Fruit fly (Drosophila melanogaster) whole organism, embryonic: ENCODE data around the gene Jhbp11.
A peak's percentile ranks its signal among the peaks of the same experiment; 100 is the strongest.

ENCODE experiments used
- ATbp ChIP-seq: fragments of 200-800 bp; sonication (Bioruptor generic); optimal IDR thresholded peaks from 2 replicates; lab custom pipeline; 2017; ENCODE audit warnings: missing biosample characterization, mild to moderate bottlenecking, missing genetic modification characterization, missing genetic modification reagents
- Abd-B ChIP-seq: fragments of 200-800 bp; sonication (Bioruptor generic); optimal IDR thresholded peaks from 2 replicates; lab custom pipeline; 2018; ENCODE audit warnings: missing biosample characterization, mild to moderate bottlenecking, missing genetic modification characterization, moderate library complexity
- CG10462 ChIP-seq: fragments of 200-800 bp; sonication (Bioruptor generic); optimal IDR thresholded peaks from 2 replicates; lab custom pipeline; 2016; ENCODE audit warnings: missing biosample characterization, missing genetic modification characterization
- CG10565 ChIP-seq: fragments of 200-800 bp; sonication (Bioruptor generic); optimal IDR thresholded peaks from 3 replicates; lab custom pipeline; 2016; ENCODE audit warnings: missing biosample characterization, mild to moderate bottlenecking, missing genetic modification characterization
- CG10654 ChIP-seq: fragments of 200-800 bp; sonication (Bioruptor generic); optimal IDR thresholded peaks from 2 replicates; lab custom pipeline; 2016; ENCODE audit warnings: missing biosample characterization, missing genetic modification characterization
- CG10979 ChIP-seq: fragments of 200-800 bp; sonication (Bioruptor generic); optimal IDR thresholded peaks from 2 replicates; lab custom pipeline; 2018; ENCODE audit warnings: missing biosample characterization, mild to moderate bottlenecking, missing genetic modification characterization, moderate library complexity
- CG11456 ChIP-seq: fragments of 200-800 bp; sonication (Bioruptor generic); IDR thresholded peaks from 3 replicates; pipeline ENCODE4 v1.3.6; 2022; ENCODE audit warnings: missing biosample characterization, missing genetic modification characterization
- CG11560 ChIP-seq: fragments of 200-800 bp; sonication (Bioruptor generic); IDR thresholded peaks from 3 replicates; pipeline ENCODE4 v1.3.6; 2022; ENCODE audit warnings: missing biosample characterization, missing genetic modification characterization
- CG12299 ChIP-seq: fragments of 200-800 bp; sonication (Bioruptor generic); optimal IDR thresholded peaks from 2 replicates; lab custom pipeline; 2018; ENCODE audit warnings: missing biosample characterization, mild to moderate bottlenecking, missing genetic modification characterization
- CG14710 ChIP-seq: fragments of 200-800 bp; sonication (Bioruptor generic); optimal IDR thresholded peaks from 3 replicates; lab custom pipeline; 2019; ENCODE audit warnings: missing biosample characterization, mild to moderate bottlenecking, missing genetic modification characterization, moderate library complexity
- CG15269 ChIP-seq: fragments of 200-800 bp; sonication (Bioruptor generic); optimal IDR thresholded peaks from 2 replicates; lab custom pipeline; 2018; ENCODE audit warnings: missing biosample characterization, mild to moderate bottlenecking, missing genetic modification characterization, moderate library complexity
- CG1603 ChIP-seq: fragments of 200-800 bp; sonication (Bioruptor generic); optimal IDR thresholded peaks from 2 replicates; lab custom pipeline; 2019; ENCODE audit warnings: missing biosample characterization, mild to moderate bottlenecking, missing genetic modification characterization, moderate library complexity
- CG16813 ChIP-seq: fragments of 200-800 bp; sonication (Bioruptor generic); IDR thresholded peaks from 3 replicates; pipeline ENCODE4 v1.3.6; 2022; ENCODE audit warnings: missing biosample characterization, missing genetic modification characterization; ENCODE audit not compliant: partially characterized antibody
- CG17186 ChIP-seq: fragments of 200-800 bp; sonication (Bioruptor generic); optimal IDR thresholded peaks from 3 replicates; lab custom pipeline; 2017; ENCODE audit warnings: missing biosample characterization, missing genetic modification reagents, missing genetic modification characterization
- CG17802 ChIP-seq: fragments of 200-800 bp; sonication (Bioruptor generic); optimal IDR thresholded peaks from 2 replicates; lab custom pipeline; 2018; ENCODE audit warnings: missing biosample characterization, mild to moderate bottlenecking, missing genetic modification characterization, moderate library complexity
- CG1832 ChIP-seq: fragments of 200-800 bp; sonication (Bioruptor generic); optimal IDR thresholded peaks from 2 replicates; lab custom pipeline; 2017; ENCODE audit warnings: missing biosample characterization, mild to moderate bottlenecking, missing genetic modification characterization, inconsistent platforms
- CG2129 ChIP-seq: fragments of 200-800 bp; sonication (Bioruptor generic); IDR thresholded peaks from 2 replicates; pipeline ENCODE4 v1.3.6; 2022; ENCODE audit warnings: missing biosample characterization, missing genetic modification characterization; ENCODE audit not compliant: partially characterized antibody
- CG2712 ChIP-seq: fragments of 200-800 bp; optimal IDR thresholded peaks from 3 replicates; lab custom pipeline; 2019; ENCODE audit warnings: missing biosample characterization, mild to moderate bottlenecking, missing genetic modification characterization, moderate library complexity
- CG3847 ChIP-seq: fragments of 200-800 bp; sonication (Bioruptor generic); IDR thresholded peaks from 2 replicates; pipeline ENCODE4 v1.3.6; 2022; ENCODE audit warnings: missing biosample characterization, missing genetic modification characterization
- CG4328 ChIP-seq: fragments of 200-800 bp; sonication (Bioruptor generic); optimal IDR thresholded peaks from 3 replicates; lab custom pipeline; 2017; ENCODE audit warnings: missing biosample characterization, missing genetic modification reagents, missing genetic modification characterization
- CG5180 ChIP-seq: fragments of 200-800 bp; sonication (Bioruptor generic); optimal IDR thresholded peaks from 3 replicates; lab custom pipeline; 2017; ENCODE audit warnings: missing biosample characterization, missing genetic modification characterization, mild to moderate bottlenecking, moderate library complexity, missing genetic modification reagents
- CG5953 ChIP-seq: fragments of 200-800 bp; sonication (Bioruptor generic); IDR thresholded peaks from 2 replicates; pipeline ENCODE4 v1.3.6; 2022; ENCODE audit warnings: missing biosample characterization, missing genetic modification characterization
- CG6254 ChIP-seq: fragments of 200-800 bp; sonication (Bioruptor generic); optimal IDR thresholded peaks from 3 replicates; lab custom pipeline; 2017; ENCODE audit warnings: mild to moderate bottlenecking, missing biosample characterization, missing genetic modification reagents, missing genetic modification characterization
- CG6272 ChIP-seq: fragments of 200-800 bp; sonication (Bioruptor generic); IDR thresholded peaks from 2 replicates; pipeline ENCODE4 v1.3.6; 2022; ENCODE audit warnings: missing biosample characterization, missing genetic modification characterization
- CG6689 ChIP-seq: fragments of 200-800 bp; sonication (Bioruptor generic); IDR thresholded peaks from 2 replicates; pipeline ENCODE4 v1.3.6; 2022; ENCODE audit warnings: missing biosample characterization, missing genetic modification characterization
- CG7745 ChIP-seq: fragments of 200-800 bp; sonication (Bioruptor generic); optimal IDR thresholded peaks from 2 replicates; lab custom pipeline; 2018; ENCODE audit warnings: missing biosample characterization, mild to moderate bottlenecking, missing genetic modification characterization, moderate library complexity
- CG7987 ChIP-seq: fragments of 200-800 bp; sonication (Bioruptor generic); optimal IDR thresholded peaks from 2 replicates; lab custom pipeline; 2018; ENCODE audit warnings: missing biosample characterization, mild to moderate bottlenecking, missing genetic modification characterization, moderate library complexity
- CG8388 ChIP-seq: fragments of 200-800 bp; sonication (Bioruptor generic); optimal IDR thresholded peaks from 2 replicates; lab custom pipeline; 2019; ENCODE audit warnings: missing biosample characterization, mild to moderate bottlenecking, missing genetic modification characterization, moderate library complexity
- CG8765 ChIP-seq: fragments of 200-800 bp; sonication (Bioruptor generic); IDR thresholded peaks from 2 replicates; pipeline ENCODE4 v1.3.6; 2022; ENCODE audit warnings: missing biosample characterization, missing genetic modification characterization
- CG8924 ChIP-seq: fragments of 200-800 bp; optimal IDR thresholded peaks from 3 replicates; lab custom pipeline; 2019; ENCODE audit warnings: missing biosample characterization, mild to moderate bottlenecking, missing genetic modification characterization, moderate library complexity
- CoRest ChIP-seq: fragments of 200-800 bp; sonication (Bioruptor generic); optimal IDR thresholded peaks from 3 replicates; lab custom pipeline; 2018; ENCODE audit warnings: missing biosample characterization, mild to moderate bottlenecking, missing genetic modification characterization, moderate library complexity
- D ChIP-seq, 2 experiments: fragments of 200-800 bp in 1 of 2; fragments of >200 bp in 1 of 2; sonication (Bioruptor generic) in 1 of 2; optimal IDR thresholded peaks; 2 replicates in 1 of 2; 3 replicates in 1 of 2; lab custom pipeline; 2017; ENCODE audit warnings: mild to moderate bottlenecking in 1 of 2, missing biosample characterization in 1 of 2, missing genetic modification characterization in 1 of 2, missing genetic modification reagents in 1 of 2
- D19A ChIP-seq: fragments of 200-800 bp; optimal IDR thresholded peaks from 3 replicates; lab custom pipeline; 2019; ENCODE audit warnings: missing biosample characterization, mild to moderate bottlenecking, missing genetic modification characterization, moderate library complexity
- Ptx1 ChIP-seq: fragments of 200-800 bp; sonication (Bioruptor generic); IDR thresholded peaks from 2 replicates; pipeline ENCODE4 v1.3.6; 2022; ENCODE audit warnings: missing biosample characterization, missing genetic modification characterization
- Sox100B ChIP-seq: fragments of 200-800 bp; sonication (Bioruptor generic); optimal IDR thresholded peaks from 3 replicates; lab custom pipeline; 2018; ENCODE audit warnings: missing biosample characterization, mild to moderate bottlenecking, missing genetic modification characterization
- Trl ChIP-seq, 3 experiments: fragments of >200 bp in 2 of 3; fragments of 200-800 bp in 1 of 3; sonication (Bioruptor generic) in 1 of 3; optimal IDR thresholded peaks; 2 replicates in 1 of 3; 3 replicates in 2 of 3; lab custom pipeline; 2016 to 2017; ENCODE audit warnings: missing biosample characterization in 1 of 3, missing genetic modification characterization in 1 of 3
- Xrp1 ChIP-seq: fragments of 200-800 bp; sonication (Bioruptor generic); IDR thresholded peaks from 2 replicates; pipeline ENCODE4 v1.3.6; 2022; ENCODE audit warnings: missing biosample characterization, missing genetic modification characterization
- ara ChIP-seq: fragments of 200-800 bp; sonication (Bioruptor generic); IDR thresholded peaks from 2 replicates; pipeline ENCODE4 v1.3.6; 2022; ENCODE audit warnings: missing biosample characterization, missing genetic modification characterization
- bab2 ChIP-seq: fragments of 200-800 bp; sonication (Bioruptor generic); optimal IDR thresholded peaks from 2 replicates; lab custom pipeline; 2016; ENCODE audit warnings: missing biosample characterization, missing genetic modification characterization
- ci ChIP-seq: fragments of 200-800 bp; sonication (Bioruptor generic); IDR thresholded peaks from 3 replicates; pipeline ENCODE4 v1.3.6; 2022; ENCODE audit warnings: missing biosample characterization, missing genetic modification characterization
- ewg ChIP-seq: fragments of 200-800 bp; sonication (Bioruptor generic); optimal IDR thresholded peaks from 3 replicates; lab custom pipeline; 2017; ENCODE audit warnings: mild to moderate bottlenecking, missing biosample characterization, missing genetic modification reagents, missing genetic modification characterization
- fd64A ChIP-seq: fragments of 200-800 bp; sonication (Bioruptor generic); optimal IDR thresholded peaks from 3 replicates; lab custom pipeline; 2018; ENCODE audit warnings: missing biosample characterization, mild to moderate bottlenecking, missing genetic modification characterization
- hkb ChIP-seq, 2 experiments: fragments of 200-800 bp in 1 of 2; fragments of >200 bp in 1 of 2; sonication (Bioruptor generic) in 1 of 2; IDR thresholded peaks in 1 of 2; optimal IDR thresholded peaks in 1 of 2; 2 replicates each; pipeline versions ENCODE4 v1.3.6 to Lab custom; 2017 to 2022; ENCODE audit warnings: missing biosample characterization in 1 of 2, missing genetic modification characterization in 1 of 2
- kni ChIP-seq: fragments of 200-800 bp; sonication (Bioruptor generic); optimal IDR thresholded peaks from 3 replicates; lab custom pipeline; 2017; ENCODE audit warnings: mild to moderate bottlenecking, missing biosample characterization, missing genetic modification reagents, missing genetic modification characterization
- nau ChIP-seq: fragments of 200-800 bp; sonication (Bioruptor generic); optimal IDR thresholded peaks from 3 replicates; lab custom pipeline; 2017; ENCODE audit warnings: missing biosample characterization, mild to moderate bottlenecking, missing genetic modification characterization, missing genetic modification reagents
- run ChIP-seq: fragments of 200-800 bp; sonication (Bioruptor generic); optimal IDR thresholded peaks from 3 replicates; lab custom pipeline; 2018; ENCODE audit warnings: missing biosample characterization, mild to moderate bottlenecking, missing genetic modification characterization
- sens-2 ChIP-seq: fragments of 200-800 bp; sonication (Bioruptor generic); IDR thresholded peaks from 2 replicates; pipeline ENCODE4 v1.3.6; 2022; ENCODE audit warnings: missing biosample characterization, missing genetic modification characterization
- twi ChIP-seq: fragments of 200-800 bp; optimal IDR thresholded peaks from 2 replicates; lab custom pipeline; 2019; ENCODE audit warnings: missing biosample characterization, mild to moderate bottlenecking, missing genetic modification characterization, moderate library complexity

Gene Jhbp11

DNA sequence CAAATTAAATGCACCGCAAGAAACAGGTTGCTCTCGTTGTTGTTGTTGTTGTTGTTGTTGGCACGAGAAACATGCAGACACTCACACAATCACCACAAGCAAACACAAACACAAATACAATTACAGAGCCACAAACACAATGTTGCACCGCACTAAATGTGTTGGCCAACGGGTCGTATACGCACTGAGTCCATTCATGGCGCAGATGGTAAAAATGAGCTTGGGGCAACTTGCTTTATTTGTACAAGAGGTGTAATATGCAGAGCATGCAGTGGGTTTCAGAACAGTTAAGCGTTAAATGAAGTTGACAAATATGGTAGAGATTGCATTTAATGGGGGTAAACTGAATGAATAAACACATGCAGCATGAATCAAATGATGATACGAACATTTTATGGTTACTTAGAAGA lies 36.9 kb downstream of the Jhbp11 start (continued):
- no peak for TF ChIP-seq CG11560 (tag; lab: Robert Waterston, UW)
- TF ChIP-seq CG6272 (GFP tag; lab: Robert Waterston, UW): no peak
- no peak for TF ChIP-seq CG7745 (tag; lab: Kevin White, UChicago)
- peak; percentile 26 for TF ChIP-seq CG14710 (tag; lab: Kevin White, UChicago)
- no peak for TF ChIP-seq sens-2
- TF ChIP-seq CG10654: peak; percentile 42
- peak; percentile 18 for TF ChIP-seq CG7987 (GFP tag; lab: Kevin White, UChicago)
- TF ChIP-seq fd64A: peak; percentile 71
- TF ChIP-seq CG11456: no peak
- peak; percentile 54; the same call in 1 of the 2 replicates for TF ChIP-seq ara (GFP tag; lab: Robert Waterston, UW)
- peak; percentile 53 for TF ChIP-seq CG17186
- TF ChIP-seq CG3847 (GFP tag; lab: Robert Waterston, UW): no peak
- peak; percentile 38 for TF ChIP-seq CG6254 (GFP tag; lab: Kevin White, UChicago)
- TF ChIP-seq CG12299: peak; percentile 44
- TF ChIP-seq CG1603: peak; percentile 68
- TF ChIP-seq D (optimal IDR thresholded peaks at IDR 0.05; lab: Kevin White, UChicago): no peak
- peak; percentile 60 for TF ChIP-seq D (GFP tag; optimal IDR thresholded peaks at IDR 0.05; lab: Kevin White, UChicago)
- peak; percentile 8 for TF ChIP-seq CG10462
- TF ChIP-seq CG16813 (GFP tag; lab: Robert Waterston, UW): no peak
- TF ChIP-seq CG1832: no peak
- TF ChIP-seq CG5180 (GFP tag; lab: Kevin White, UChicago): peak; percentile 80
- peak; percentile 22 for TF ChIP-seq ewg (GFP tag; lab: Kevin White, UChicago)
- no peak for TF ChIP-seq Ptx1 (GFP tag; lab: Robert Waterston, UW)
- peak; percentile 6 for TF ChIP-seq CG8388
- no peak for TF ChIP-seq CG10565 (GFP tag; lab: Kevin White, UChicago)
- TF ChIP-seq CG6689 (GFP tag; lab: Robert Waterston, UW): 0 out of 2 replicates have a peak, but pooled peaks have one; percentile 24
- peak; percentile 84 for TF ChIP-seq kni (GFP tag; lab: Kevin White, UChicago)
- TF ChIP-seq CG17802: peak; percentile 6
- peak; percentile 62 for TF ChIP-seq Sox100B (GFP tag; lab: Kevin White, UChicago)
- TF ChIP-seq CG8765 (GFP tag; lab: Robert Waterston, UW): no peak
- peak; percentile 19 for TF ChIP-seq CG2712 (tag; lab: Kevin White, UChicago)
- peak; percentile 22 for TF ChIP-seq CoRest (tag; lab: Kevin White, UChicago)
- TF ChIP-seq Xrp1: peak; percentile 51
- TF ChIP-seq run (tag; lab: Kevin White, UChicago): peak; percentile 51
- no peak for TF ChIP-seq Abd-B
- TF ChIP-seq CG4328 (GFP tag; lab: Kevin White, UChicago): peak; percentile 38
- peak; percentile 45 for TF ChIP-seq nau
- TF ChIP-seq Trl (optimal IDR thresholded peaks at IDR 0.05; lab: Kevin White, UChicago): no peak
- TF ChIP-seq Trl (GFP tag; optimal IDR thresholded peaks at IDR 0.05; lab: Kevin White, UChicago): peak; percentile 53
- peak; percentile 67; the same call in 2 of the 3 replicates for TF ChIP-seq ci
- peak; percentile 91 for TF ChIP-seq ATbp (GFP tag; lab: Kevin White, UChicago)
- peak; percentile 53 for TF ChIP-seq CG10979 (tag; lab: Kevin White, UChicago)
- TF ChIP-seq CG15269: peak; percentile 8
- TF ChIP-seq CG8924: peak; percentile 24
- peak; percentile 70 for TF ChIP-seq twi (tag; lab: Kevin White, UChicago)
- TF ChIP-seq hkb (optimal IDR thresholded peaks at IDR 0.05; lab: Kevin White, UChicago): no peak
- peak; percentile 43; the same call in 1 of the 2 replicates for TF ChIP-seq hkb (GFP tag; IDR thresholded peaks at IDR 0.05; lab: Robert Waterston, UW)
- TF ChIP-seq bab2 (GFP tag; lab: Kevin White, UChicago): peak; percentile 16
- TF ChIP-seq D19A (tag; lab: Kevin White, UChicago): peak; percentile 42
- peak; percentile 57 for TF ChIP-seq CG5953 (GFP tag; lab: Robert Waterston, UW)
- no peak for TF ChIP-seq CG2129 (GFP tag; lab: Robert Waterston, UW)
